Fruit fly (Drosophila melanogaster) Kc167 (cell line): ENCODE results near the gene CG31793.

Source experiments
- h ChIP-seq: fragments of >200 bp; optimal IDR thresholded peaks from 3 replicates; lab custom pipeline; 2018; ENCODE audit warnings: missing external identifiers
- insv ChIP-seq: fragments of >200 bp; optimal IDR thresholded peaks from 3 replicates; lab custom pipeline; 2018; ENCODE audit warnings: missing external identifiers

DNA sequence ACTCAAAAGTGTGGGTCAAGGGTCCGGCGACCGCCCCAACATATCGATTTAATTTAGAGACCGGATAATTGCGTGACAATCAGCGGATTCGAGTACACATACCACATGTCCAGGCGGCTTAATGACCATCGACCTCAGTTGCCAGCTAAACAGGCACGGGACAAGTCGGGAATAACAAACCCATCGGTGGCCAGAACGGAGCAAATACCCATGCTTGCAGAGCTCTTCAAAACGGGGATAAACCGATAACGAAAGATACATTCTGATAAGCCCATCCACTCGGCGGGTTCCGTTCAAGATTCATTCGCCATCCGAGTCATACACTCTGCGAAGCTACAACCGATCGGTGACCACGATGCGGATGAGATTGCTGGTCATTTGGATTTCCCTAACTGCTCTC lies 12.4 kb upstream of the CG31793 start, which contains the start of gene CG15169:
- no peak for TF ChIP-seq insv
- no peak for TF ChIP-seq h (lab: Kevin White, UChicago)
